Worm (Caenorhabditis elegans) whole organism, L4/young adult: Measurements from ENCODE around the gene Y53C12A.8.
"Not testable (repeated sequence)": the region's sequence is repeated elsewhere in the genome, so short reads cannot be mapped to it uniquely, and the experiment has no call there.

Experiments used
- W03F9.2 ChIP-seq: fragments of 150-350 bp; optimal IDR thresholded peaks from 2 replicates; lab custom pipeline; 2014; ENCODE audit warnings: missing biosample characterization, missing genetic modification characterization
- dao-5 ChIP-seq: sonication (generic microtip); optimal IDR thresholded peaks from 2 replicates; lab custom pipeline; 2016; ENCODE audit warnings: missing genotype, missing genetic modification characterization, moderate library complexity, missing compliant biosample characterization
- him-1 ChIP-seq: sonication (generic microtip); optimal IDR thresholded peaks from 2 replicates; lab custom pipeline; 2016; ENCODE audit warnings: missing genotype, missing genetic modification reagents, missing genetic modification characterization, missing compliant biosample characterization

The Y53C12A.8 gene

ce11 chrII:9718631-9719252 lies 18.5 kb upstream of the Y53C12A.8 start, which contains the start of gene Y53C12A.11:
Y53C12A.11 (minus strand) TSS chrII:9718698.
- TF ChIP-seq dao-5 (tag; lab: Kevin White, UChicago); W03F9.2; him-1 (tag; lab: Kevin White, UChicago): not testable (repeated sequence)

ce11 chrII:9717904-9718303 lies 17.6 kb upstream of the Y53C12A.8 start, which contains the start of gene Y53C12A.6:
Y53C12A.6 (minus strand) TSS chrII:9718004.
- TF ChIP-seq dao-5 (tag; lab: Kevin White, UChicago), result no peak

ce11 chrII:9716417-9717039 lies 16.3 kb upstream of the Y53C12A.8 start, which contains the start of gene wee-1.3:
wee-1.3 (minus strand) TSS chrII:9716467.
- TF ChIP-seq W03F9.2, result peak; percentile 79
- TF ChIP-seq dao-5 (tag; lab: Kevin White, UChicago), result no peak

ce11 chrII:9713083-9713482 lies 12.8 kb upstream of the Y53C12A.8 start:
- TF ChIP-seq W03F9.2 (no peak), him-1 (tag; lab: Kevin White, UChicago) (no peak), dao-5 (tag; lab: Kevin White, UChicago) (no peak)

ce11 chrII:9708835-9709299 lies 8.6 kb upstream of the Y53C12A.8 start, which contains the start of gene glt-5:
glt-5 (minus strand) TSS chrII:9708885.
- TF ChIP-seq him-1 (tag; lab: Kevin White, UChicago) (no peak), dao-5 (tag; lab: Kevin White, UChicago) (no peak), W03F9.2 (no peak)

- peak; percentile 48 for TF ChIP-seq W03F9.2
- TF ChIP-seq him-1 (tag; lab: Kevin White, UChicago), result no peak
- TF ChIP-seq dao-5 (tag; lab: Kevin White, UChicago), result no peak
These were observed 5.9 kb upstream of the Y53C12A.8 start, which contains the start of gene Y53C12A.3 for ce11 chrII:9706207-9706606. Y53C12A.3 (minus strand) TSS chrII:9706240.

ce11 chrII:9704746-9705145 lies 4.5 kb upstream of the Y53C12A.8 start, which contains the start of gene Y53C12A.10:
Y53C12A.10 (minus strand) TSS chrII:9704846.
- TF ChIP-seq him-1 (tag; lab: Kevin White, UChicago) (no peak), dao-5 (tag; lab: Kevin White, UChicago) (no peak), W03F9.2 (no peak)

ce11 chrII:9703601-9704000 lies 3.3 kb upstream of the Y53C12A.8 start, which contains the start of gene mop-25.2:
mop-25.2 (minus strand) TSS chrII:9703701.
- TF ChIP-seq dao-5 (tag; lab: Kevin White, UChicago) (no peak), him-1 (tag; lab: Kevin White, UChicago) (no peak), W03F9.2 (no peak)

ce11 chrII:9695942-9696341 lies 4.3 kb downstream of the Y53C12A.8 start:
- no peak for TF ChIP-seq W03F9.2

- TF ChIP-seq dao-5 (tag; lab: Kevin White, UChicago), result no peak
These were observed 8.4 kb downstream of the Y53C12A.8 start, which contains the start of gene nlp-11 for ce11 chrII:9691839-9692238. nlp-11 (minus strand) TSS chrII:9691939.

- TF ChIP-seq dao-5 (tag; lab: Kevin White, UChicago) (no peak), W03F9.2 (no peak), him-1 (tag; lab: Kevin White, UChicago) (no peak)
These were observed 10.1 kb downstream of the Y53C12A.8 start for ce11 chrII:9690067-9690632.

- no peak for TF ChIP-seq dao-5 (tag; lab: Kevin White, UChicago)
- no peak for TF ChIP-seq W03F9.2
These were observed 13.5 kb downstream of the Y53C12A.8 start, which contains the start of gene ZK1320.9 for ce11 chrII:9686663-9687193. ZK1320.9 (minus strand) TSS chrII:9686713.

ce11 chrII:9684175-9684574 lies 16.1 kb downstream of the Y53C12A.8 start:
- TF ChIP-seq him-1 (tag; lab: Kevin White, UChicago) (no peak), dao-5 (tag; lab: Kevin White, UChicago) (no peak), W03F9.2 (no peak)

- TF ChIP-seq dao-5 (tag; lab: Kevin White, UChicago), result no peak
- no peak for TF ChIP-seq him-1 (tag; lab: Kevin White, UChicago)
- TF ChIP-seq W03F9.2, result no peak
These were observed 18.2 kb downstream of the Y53C12A.8 start for ce11 chrII:9682044-9682443.
